Worm (Caenorhabditis elegans) whole organism, young adult: ENCODE data around the gene T17H7.7.

Experiments
- B0019.2 ChIP-seq: fragments of 200-800 bp; sonication (Bioruptor generic); conservative IDR thresholded peaks from 2 replicates; pipeline ENCODE4 v1.3.6; 2022; ENCODE audit warnings: missing genetic modification reagents, missing genetic modification characterization, missing compliant biosample characterization
- D2030.7 ChIP-seq: fragments of 200-800 bp; sonication (Bioruptor generic); IDR thresholded peaks from 2 replicates; pipeline ENCODE4 v1.3.6; 2022; ENCODE audit warnings: missing genetic modification reagents, missing genetic modification characterization, missing compliant biosample characterization
- F22D6.2 ChIP-seq: sonication (generic microtip); optimal IDR thresholded peaks from 2 replicates; lab custom pipeline; 2016; ENCODE audit warnings: mild to moderate bottlenecking, missing genetic modification characterization, missing compliant biosample characterization
- F23B12.7 ChIP-seq: sonication (generic microtip); optimal IDR thresholded peaks from 2 replicates; lab custom pipeline; 2017; ENCODE audit warnings: missing genetic modification characterization, mild to moderate bottlenecking, missing compliant biosample characterization, antibody characterized with exemption, moderate library complexity; ENCODE audit not compliant: insufficient read depth
- F33H1.4 ChIP-seq: fragments of 200-800 bp; sonication (Bioruptor generic); IDR thresholded peaks from 2 replicates; pipeline ENCODE4 v1.3.6; 2022; ENCODE audit warnings: missing genetic modification reagents, missing genetic modification characterization, missing compliant biosample characterization
- K12H6.12 ChIP-seq: fragments of 200-800 bp; sonication (Bioruptor generic); optimal IDR thresholded peaks from 2 replicates; lab custom pipeline; 2018; ENCODE audit warnings: mild to moderate bottlenecking, missing genetic modification characterization, missing compliant biosample characterization
- Y53F4B.3 ChIP-seq: fragments of 200-800 bp; sonication (Bioruptor generic); IDR thresholded peaks from 2 replicates; pipeline ENCODE4 v1.3.6; 2022; ENCODE audit warnings: missing genetic modification reagents, missing genetic modification characterization, missing compliant biosample characterization
- Y67H2A.10 ChIP-seq: fragments of 200-800 bp; sonication (Bioruptor generic); conservative IDR thresholded peaks from 2 replicates; pipeline ENCODE4 v1.3.6; 2022; ENCODE audit warnings: missing genetic modification reagents, missing genetic modification characterization, missing compliant biosample characterization
- Y95B8A.8 ChIP-seq: fragments of 200-800 bp; sonication (Bioruptor generic); IDR thresholded peaks from 2 replicates; pipeline ENCODE4 v1.3.6; 2022; ENCODE audit warnings: missing genetic modification reagents, missing genetic modification characterization, missing compliant biosample characterization
- ZK185.1 ChIP-seq: sonication (generic microtip); optimal IDR thresholded peaks from 2 replicates; lab custom pipeline; 2016; ENCODE audit warnings: mild to moderate bottlenecking, missing genetic modification characterization, missing compliant biosample characterization; ENCODE audit not compliant: poor library complexity, severe bottlenecking
- akir-1 ChIP-seq: fragments of 200-800 bp; sonication (Bioruptor generic); optimal IDR thresholded peaks from 2 replicates; lab custom pipeline; 2018; ENCODE audit warnings: mild to moderate bottlenecking, missing genetic modification characterization, moderate library complexity, missing compliant biosample characterization
- aptf-3 ChIP-seq: fragments of 200-800 bp; sonication (Bioruptor generic); IDR thresholded peaks from 2 replicates; pipeline ENCODE4 v1.3.6; 2022; ENCODE audit warnings: missing genetic modification characterization, missing compliant biosample characterization
- athp-1 ChIP-seq: sonication (generic microtip); optimal IDR thresholded peaks from 2 replicates; lab custom pipeline; 2017; ENCODE audit warnings: mild to moderate bottlenecking, missing genetic modification characterization, missing compliant biosample characterization
- attf-5 ChIP-seq: fragments of 200-800 bp; sonication (Bioruptor generic); optimal IDR thresholded peaks from 2 replicates; lab custom pipeline; 2018; ENCODE audit warnings: mild to moderate bottlenecking, missing genetic modification characterization, missing compliant biosample characterization
- cebp-1 ChIP-seq, 2 experiments: fragments of 200-800 bp in 1 of 2; sonication (Bioruptor generic) in 1 of 2; sonication (generic microtip) in 1 of 2; IDR thresholded peaks in 1 of 2; optimal IDR thresholded peaks in 1 of 2; 2 replicates each; pipeline versions ENCODE4 v1.3.6 to Lab custom; 2017 to 2022; ENCODE audit warnings: missing compliant biosample characterization in 2 of 2, missing genetic modification characterization in 2 of 2, mild to moderate bottlenecking in 1 of 2, missing genetic modification reagents in 1 of 2, moderate library complexity in 1 of 2
- ceh-79 ChIP-seq: sonication (generic microtip); optimal IDR thresholded peaks from 2 replicates; lab custom pipeline; 2017; ENCODE audit warnings: mild to moderate bottlenecking, missing genetic modification characterization, missing compliant biosample characterization
- chd-7 ChIP-seq: sonication (generic microtip); optimal IDR thresholded peaks from 2 replicates; lab custom pipeline; 2016; ENCODE audit warnings: mild to moderate bottlenecking, missing genetic modification characterization, moderate library complexity, missing compliant biosample characterization
- dpff-1 ChIP-seq: sonication (generic microtip); optimal IDR thresholded peaks from 2 replicates; lab custom pipeline; 2017; ENCODE audit warnings: mild to moderate bottlenecking, missing genetic modification characterization, missing compliant biosample characterization
- ekl-4 ChIP-seq: fragments of 200-800 bp; sonication (Bioruptor generic); IDR thresholded peaks from 2 replicates; pipeline ENCODE4 v1.3.6; 2022; ENCODE audit warnings: missing genetic modification reagents, missing genetic modification characterization, missing compliant biosample characterization
- hmg-1.2 ChIP-seq: fragments of 200-800 bp; sonication (Bioruptor generic); IDR thresholded peaks from 2 replicates; pipeline ENCODE4 v1.3.6; 2022; ENCODE audit warnings: missing genetic modification reagents, missing genetic modification characterization, missing compliant biosample characterization
- lin-26 ChIP-seq: fragments of 200-800 bp; sonication (Bioruptor generic); IDR thresholded peaks from 2 replicates; pipeline ENCODE4 v1.3.6; 2022; ENCODE audit warnings: missing genetic modification reagents, missing genetic modification characterization, missing compliant biosample characterization
- lin-54 ChIP-seq: fragments of 200-800 bp; sonication (Bioruptor generic); optimal IDR thresholded peaks from 2 replicates; lab custom pipeline; 2018; ENCODE audit warnings: mild to moderate bottlenecking, missing genetic modification characterization, missing compliant biosample characterization
- madf-3 ChIP-seq: fragments of 200-800 bp; sonication (Bioruptor generic); IDR thresholded peaks from 2 replicates; pipeline ENCODE4 v1.3.6; 2022; ENCODE audit warnings: missing genetic modification reagents, missing genetic modification characterization, missing compliant biosample characterization
- madf-6 ChIP-seq: fragments of 200-800 bp; sonication (Bioruptor generic); IDR thresholded peaks from 2 replicates; pipeline ENCODE4 v1.3.6; 2022; ENCODE audit warnings: missing genetic modification reagents, missing genetic modification characterization, missing compliant biosample characterization
- mel-28 ChIP-seq: sonication (generic microtip); optimal IDR thresholded peaks from 2 replicates; lab custom pipeline; 2016; ENCODE audit warnings: borderline replicate concordance, mild to moderate bottlenecking, missing genetic modification characterization, missing compliant biosample characterization
- mes-4 ChIP-seq: sonication (generic microtip); optimal IDR thresholded peaks from 2 replicates; lab custom pipeline; 2016; ENCODE audit warnings: missing genotype, missing genetic modification characterization, missing compliant biosample characterization
- mxl-1 ChIP-seq: sonication (generic microtip); optimal IDR thresholded peaks from 2 replicates; lab custom pipeline; 2016; ENCODE audit warnings: missing genetic modification characterization, missing compliant biosample characterization
- nfyb-1 ChIP-seq: fragments of 200-800 bp; sonication (Bioruptor generic); IDR thresholded peaks from 2 replicates; pipeline ENCODE4 v1.3.6; 2022; ENCODE audit warnings: missing genetic modification reagents, missing genetic modification characterization, missing compliant biosample characterization
- nhr-179 ChIP-seq: sonication (generic microtip); optimal IDR thresholded peaks from 2 replicates; lab custom pipeline; 2016; ENCODE audit warnings: mild to moderate bottlenecking, missing genetic modification characterization, missing compliant biosample characterization
- pbrm-1 ChIP-seq: fragments of 200-800 bp; sonication (Bioruptor generic); IDR thresholded peaks from 2 replicates; pipeline ENCODE4 v1.3.6; 2022; ENCODE audit warnings: missing genetic modification reagents, missing genetic modification characterization, missing compliant biosample characterization
- repo-1 ChIP-seq: sonication (generic microtip); optimal IDR thresholded peaks from 2 replicates; lab custom pipeline; 2017; ENCODE audit warnings: mild to moderate bottlenecking, missing genetic modification characterization, missing compliant biosample characterization
- rpc-1 ChIP-seq, 2 experiments: fragments of 150-350 bp in 1 of 2; sonication (generic microtip) in 1 of 2; optimal IDR thresholded peaks; 2 replicates each; lab custom pipeline; 2014 to 2018; ENCODE audit warnings: missing biosample characterization in 1 of 2, missing genetic modification characterization in 1 of 2, missing genetic modification reagents in 1 of 2, missing genotype in 1 of 2
- sdz-38 ChIP-seq: sonication (generic microtip); optimal IDR thresholded peaks from 2 replicates; lab custom pipeline; 2016; ENCODE audit warnings: missing genotype, missing genetic modification characterization, missing compliant biosample characterization
- sea-2 ChIP-seq: fragments of 200-800 bp; sonication (Bioruptor generic); IDR thresholded peaks from 2 replicates; pipeline ENCODE4 v1.3.6; 2022; ENCODE audit warnings: missing genetic modification characterization, missing compliant biosample characterization
- snpc-3.4 ChIP-seq: sonication (generic microtip); optimal IDR thresholded peaks from 2 replicates; lab custom pipeline; 2017; ENCODE audit warnings: missing genetic modification characterization, mild to moderate bottlenecking, missing compliant biosample characterization, antibody characterized with exemption, moderate library complexity, missing genotype, missing genetic modification reagents
- sptf-2 ChIP-seq: fragments of 200-800 bp; sonication (Bioruptor generic); optimal IDR thresholded peaks from 2 replicates; lab custom pipeline; 2018; ENCODE audit warnings: mild to moderate bottlenecking, missing genetic modification characterization, missing compliant biosample characterization
- tlf-1 ChIP-seq: fragments of 200-800 bp; sonication (Bioruptor generic); optimal IDR thresholded peaks from 2 replicates; lab custom pipeline; 2018; ENCODE audit warnings: mild to moderate bottlenecking, missing genetic modification characterization, missing compliant biosample characterization
- unc-130 ChIP-seq: sonication (generic microtip); optimal IDR thresholded peaks from 2 replicates; lab custom pipeline; 2016; ENCODE audit warnings: missing genetic modification reagents, missing genetic modification characterization, missing compliant biosample characterization
- zfh-2 ChIP-seq: fragments of 200-800 bp; sonication (Bioruptor generic); conservative IDR thresholded peaks from 2 replicates; pipeline ENCODE4 v1.3.6; 2022; ENCODE audit warnings: missing genetic modification reagents, missing genetic modification characterization, missing compliant biosample characterization
- ztf-26 ChIP-seq: sonication (generic microtip); optimal IDR thresholded peaks from 2 replicates; lab custom pipeline; 2017; ENCODE audit warnings: missing genetic modification characterization, missing compliant biosample characterization

T17H7.7 gene

ce11 chrIII:794984-795596 lies 37.2 kb upstream of the T17H7.7 start, which contains the start of gene trpp-11 (continued):
- TF ChIP-seq cebp-1 (GFP tag; IDR thresholded peaks at IDR 0.05; lab: Robert Waterston, UW) (no peak), cebp-1 (tag; optimal IDR thresholded peaks at IDR 0.05; lab: Kevin White, UChicago) (no peak), mes-4 (tag; lab: Kevin White, UChicago) (no peak), ceh-79 (peak; percentile 40), ekl-4 (GFP tag; lab: Robert Waterston, UW) (peak; percentile 50; the same call in 1 of the 2 replicates), F22D6.2 (no peak), sdz-38 (tag; lab: Kevin White, UChicago) (no peak), athp-1 (peak; percentile 4), tlf-1 (peak; percentile 24), unc-130 (GFP tag; lab: Kevin White, UChicago) (no peak), mel-28 (tag; lab: Kevin White, UChicago) (no peak), Y67H2A.10 (no peak), lin-26 (GFP tag; lab: Robert Waterston, UW) (peak; percentile 56), hmg-1.2 (peak; percentile 8; the same call in 1 of the 2 replicates), ztf-26 (tag; lab: Kevin White, UChicago) (no peak), pbrm-1 (peak; percentile 30; the same call in 1 of the 2 replicates), Y95B8A.8 (no peak), mxl-1 (no peak), madf-6 (peak; percentile 56), snpc-3.4 (peak; percentile 57), madf-3 (GFP tag; lab: Robert Waterston, UW) (0 out of 2 replicates have a peak, but pooled peaks have one; percentile 61), nhr-179 (tag; lab: Kevin White, UChicago) (no peak), lin-54 (GFP tag; lab: Kevin White, UChicago) (peak; percentile 52), Y53F4B.3 (GFP tag; lab: Robert Waterston, UW) (no peak), F23B12.7 (tag; lab: Kevin White, UChicago) (no peak), nfyb-1 (GFP tag; lab: Robert Waterston, UW) (0 out of 2 replicates have a peak, but pooled peaks have one; percentile 57), D2030.7 (GFP tag; lab: Robert Waterston, UW) (peak; percentile 14; the same call in 1 of the 2 replicates), F33H1.4 (GFP tag; lab: Robert Waterston, UW) (peak; percentile 28; the same call in 1 of the 2 replicates), ZK185.1 (no peak)

- TF ChIP-seq zfh-2 (GFP tag; lab: Robert Waterston, UW) (no peak), sea-2 (no peak), ceh-79 (no peak), lin-26 (GFP tag; lab: Robert Waterston, UW) (no peak), sptf-2 (no peak), aptf-3 (GFP tag; lab: Robert Waterston, UW) (no peak), B0019.2 (GFP tag; lab: Robert Waterston, UW) (no peak), chd-7 (no peak), dpff-1 (tag; lab: Kevin White, UChicago) (no peak), attf-5 (GFP tag; lab: Kevin White, UChicago) (no peak), akir-1 (GFP tag; lab: Kevin White, UChicago) (no peak), repo-1 (no peak), K12H6.12 (no peak), rpc-1 (optimal IDR thresholded peaks at IDR 0.05; lab: Kevin White, UChicago) (no peak), rpc-1 (tag; optimal IDR thresholded peaks at IDR 0.05; lab: Kevin White, UChicago) (no peak)
- TF ChIP-seq, all 124 proteins: peak for 0
These were observed 36.1 kb upstream of the T17H7.7 start, which contains the start of gene rps-29 for ce11 chrIII:794000-794399. Gene rps-29, plus strand, starts transcription at chrIII:794300.
